Fruit fly (Drosophila melanogaster): ENCODE data around the gene CG32576.

Gene CG32576

DNA sequence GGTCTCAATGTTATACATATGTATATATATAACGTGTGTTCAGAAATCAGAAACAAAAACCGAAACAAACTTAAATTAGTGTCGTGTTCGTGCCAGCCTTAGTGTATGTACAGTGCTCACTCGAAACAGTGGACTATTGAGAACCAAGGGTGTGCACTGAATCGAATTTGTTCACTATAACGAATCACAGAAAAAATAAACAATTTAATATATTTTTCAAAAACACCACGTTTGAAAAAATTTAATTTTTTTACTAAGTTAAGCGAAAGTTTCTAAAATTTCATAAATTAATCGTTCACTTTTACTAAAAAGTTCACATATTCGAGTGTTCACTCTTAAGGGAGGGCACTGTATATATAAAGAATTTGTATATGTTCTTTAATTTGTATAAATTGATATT lies 3.1 kb downstream of the CG32576 start (continued):
- no peak for TF ChIP-seq ase (GFP tag; IDR thresholded peaks at IDR 0.05)
- TF ChIP-seq CG17385 (GFP tag; optimal IDR thresholded peaks at IDR 0.05) = peak; percentile 29
- peak; percentile 1 for TF ChIP-seq Sox100B (GFP tag; optimal IDR thresholded peaks at IDR 0.05)
- peak in 1 of 2 experiments; percentile 35 for TF ChIP-seq Hr51 (GFP tag; optimal IDR thresholded peaks at IDR 0.05)
- TF ChIP-seq CG10366 (GFP tag; IDR thresholded peaks at IDR 0.05) = peak; percentile 14; the same call in 1 of the 2 replicates
- no peak for TF ChIP-seq sd (tag; optimal IDR thresholded peaks at IDR 0.05)
- TF ChIP-seq corto (GFP tag; optimal IDR thresholded peaks at IDR 0.05) = no peak
- TF ChIP-seq CG17359 (tag; optimal IDR thresholded peaks at IDR 0.05) = peak; percentile 20
- TF ChIP-seq hkb (optimal IDR thresholded peaks at IDR 0.05) = no peak
- 0 out of 2 replicates have a peak, but pooled peaks have one; percentile 28 for TF ChIP-seq hkb (GFP tag; IDR thresholded peaks at IDR 0.05)
- peak; percentile 34 for TF ChIP-seq CG7556 (GFP tag; optimal IDR thresholded peaks at IDR 0.05)
- peak; percentile 8 for TF ChIP-seq dmrt11E (tag; optimal IDR thresholded peaks at IDR 0.05)
- TF ChIP-seq caup (GFP tag; optimal IDR thresholded peaks at IDR 0.05; ENCODE audit: severe bottlenecking) = peak; percentile 4
- peak; percentile 77 for TF ChIP-seq row (GFP tag; IDR thresholded peaks at IDR 0.05)
- TF ChIP-seq trem (tag; optimal IDR thresholded peaks at IDR 0.05) = peak; percentile 5
- peak; percentile 38 for TF ChIP-seq Fer3 (tag; optimal IDR thresholded peaks at IDR 0.05)
- no peak for TF ChIP-seq wek (GFP tag; optimal IDR thresholded peaks at IDR 0.05)
- 0 out of 3 replicates have a peak, but pooled peaks have one; percentile 13 for TF ChIP-seq dysf (GFP tag; IDR thresholded peaks at IDR 0.05)
- TF ChIP-seq CG7839 (tag; optimal IDR thresholded peaks at IDR 0.05) = peak; percentile 36
- TF ChIP-seq CG12391 (tag; optimal IDR thresholded peaks at IDR 0.05) = peak; percentile 42

DNA sequence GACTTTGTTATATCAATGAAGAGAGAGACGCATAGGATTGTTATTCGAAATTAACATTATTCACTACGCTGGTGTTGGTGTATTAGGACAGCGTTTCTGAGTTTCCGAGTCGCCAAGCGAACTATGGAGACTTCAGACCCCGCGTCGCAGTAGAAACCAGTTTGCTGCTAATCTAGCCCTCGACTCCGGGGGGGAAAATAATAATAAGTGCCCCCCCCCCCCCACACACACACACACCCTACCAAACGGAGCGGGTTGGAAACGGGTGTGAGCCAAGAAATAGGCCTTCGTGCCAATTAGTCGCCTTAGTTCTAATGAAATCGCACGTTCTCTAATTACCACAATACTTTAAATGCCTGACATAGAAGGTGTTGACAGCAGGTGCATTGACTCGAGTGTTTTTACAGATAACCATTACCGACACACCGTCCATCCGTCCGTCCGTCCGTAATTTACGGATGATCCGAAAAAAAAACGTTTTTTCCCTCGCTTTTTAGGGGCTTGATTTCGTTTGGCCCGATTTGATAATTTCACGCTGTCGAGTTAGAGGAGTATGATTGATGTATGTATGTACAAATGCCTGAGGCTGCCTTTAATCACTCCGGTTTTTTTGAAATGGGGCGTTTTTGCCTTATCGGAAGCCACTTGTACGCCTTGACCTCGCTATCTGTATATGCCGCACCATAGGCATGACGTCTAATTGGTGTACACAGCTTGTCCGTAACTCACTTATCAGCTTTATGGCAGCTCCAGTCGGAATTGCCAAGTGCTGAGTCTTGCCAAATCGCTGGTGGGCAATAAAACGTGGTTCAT lies 6.4 kb downstream of the CG32576 start:
- TF ChIP-seq ftz-f1 (GFP tag; optimal IDR thresholded peaks at IDR 0.05) (peak; percentile 39), bcd (GFP tag; optimal IDR thresholded peaks at IDR 0.05) (peak; percentile 11), CG8924 (tag; optimal IDR thresholded peaks at IDR 0.05) (no peak), Pdp1 (GFP tag; optimal IDR thresholded peaks at IDR 0.05) (peak in 1 of 2 experiments; percentile 22), CG8290 (GFP tag; optimal IDR thresholded peaks at IDR 0.05) (no peak), CG8290 (tag; optimal IDR thresholded peaks at IDR 0.05) (peak in 1 of 2 experiments; percentile 60), CG7745 (tag; optimal IDR thresholded peaks at IDR 0.05) (peak; percentile 17), lab (GFP tag; optimal IDR thresholded peaks at IDR 0.05) (peak; percentile 47), CG4360 (GFP tag; IDR thresholded peaks at IDR 0.05) (no peak), Vsx1 (GFP tag; optimal IDR thresholded peaks at IDR 0.05) (peak; percentile 27), Hand (GFP tag; optimal IDR thresholded peaks at IDR 0.05) (no peak), sna (GFP tag; IDR thresholded peaks at IDR 0.05; ENCODE audit: partially characterized antibody) (no peak), CG12071 (GFP tag; optimal IDR thresholded peaks at IDR 0.05) (no peak), CG13894 (tag; optimal IDR thresholded peaks at IDR 0.05) (peak; percentile 21), gem (tag; optimal IDR thresholded peaks at IDR 0.05) (peak; percentile 44), CG32767 (GFP tag; IDR thresholded peaks at IDR 0.05) (peak; percentile 56; the same call in 1 of the 2 replicates), Hmr (GFP tag; optimal IDR thresholded peaks at IDR 0.05) (peak; percentile 15), schlank (tag; optimal IDR thresholded peaks at IDR 0.05) (no peak), mirr (GFP tag; optimal IDR thresholded peaks at IDR 0.05) (peak; percentile 83), bab2 (GFP tag; optimal IDR thresholded peaks at IDR 0.05) (no peak), hbn (GFP tag; IDR thresholded peaks at IDR 0.05; ENCODE audit: partially characterized antibody) (no peak), da (GFP tag; optimal IDR thresholded peaks at IDR 0.05) (no peak), Gug (GFP tag; IDR thresholded peaks at IDR 0.05) (no peak), GATAe (GFP tag; conservative IDR thresholded peaks at IDR 0.05) (peak; percentile 31), CG34376 (GFP tag; optimal IDR thresholded peaks at IDR 0.05) (peak; percentile 97), cwo (GFP tag; optimal IDR thresholded peaks at IDR 0.05) (peak; percentile 43), Meics (GFP tag; optimal IDR thresholded peaks at IDR 0.05) (peak; percentile 7), CG2712 (tag; optimal IDR thresholded peaks at IDR 0.05) (no peak)
